Fruit fly (Drosophila melanogaster) whole organism, wandering third instar larva: ENCODE data around the gene Kmn1.

Experiments used
- Abd-B ChIP-seq: fragments of >200 bp; optimal IDR thresholded peaks from 2 replicates; lab custom pipeline; 2017; ENCODE audit warnings: missing biosample characterization, missing genetic modification characterization
- GATAd ChIP-seq: sonication (Bioruptor generic); optimal IDR thresholded peaks from 2 replicates; lab custom pipeline; 2016; ENCODE audit warnings: missing biosample characterization, missing genetic modification characterization
- HLH106 ChIP-seq: fragments of 200-800 bp; optimal IDR thresholded peaks from 3 replicates; lab custom pipeline; 2019; ENCODE audit warnings: missing biosample characterization, mild to moderate bottlenecking, missing genetic modification characterization, moderate library complexity
- Hnf4 ChIP-seq: fragments of 200-800 bp; sonication (Bioruptor generic); optimal IDR thresholded peaks from 2 replicates; lab custom pipeline; 2016; ENCODE audit warnings: missing biosample characterization, mild to moderate bottlenecking, missing genetic modification characterization
- Hr78 ChIP-seq: fragments of >200 bp; optimal IDR thresholded peaks from 2 replicates; lab custom pipeline; 2017; ENCODE audit warnings: missing biosample characterization, missing genetic modification characterization
- Jra ChIP-seq: sonication (Bioruptor generic); optimal IDR thresholded peaks from 2 replicates; lab custom pipeline; 2016; ENCODE audit warnings: missing biosample characterization, missing genetic modification characterization
- Mio ChIP-seq: sonication (Bioruptor generic); optimal IDR thresholded peaks from 2 replicates; lab custom pipeline; 2016; ENCODE audit warnings: missing biosample characterization, missing genetic modification characterization
- OdsH ChIP-seq: fragments of 200-800 bp; sonication (Bioruptor generic); optimal IDR thresholded peaks from 2 replicates; lab custom pipeline; 2016; ENCODE audit warnings: missing biosample characterization, mild to moderate bottlenecking, missing genetic modification characterization
- Rel ChIP-seq, 2 experiments: fragments of 200-800 bp; sonication (Bioruptor generic) in 1 of 2; optimal IDR thresholded peaks; 2 replicates in 1 of 2; 3 replicates in 1 of 2; lab custom pipeline; 2016 to 2019; ENCODE audit warnings: mild to moderate bottlenecking in 2 of 2, missing biosample characterization in 2 of 2, missing genetic modification characterization in 2 of 2, moderate library complexity in 1 of 2
- Sp1 ChIP-seq: fragments of 200-800 bp; sonication (Bioruptor generic); optimal IDR thresholded peaks from 3 replicates; lab custom pipeline; 2019; ENCODE audit warnings: missing biosample characterization, mild to moderate bottlenecking, missing genetic modification characterization, moderate library complexity
- br ChIP-seq: fragments of 200-800 bp; sonication (Bioruptor generic); optimal IDR thresholded peaks from 2 replicates; lab custom pipeline; 2016; ENCODE audit warnings: missing biosample characterization, missing genetic modification characterization
- brk ChIP-seq: fragments of 200-800 bp; sonication (Bioruptor generic); optimal IDR thresholded peaks from 2 replicates; lab custom pipeline; 2016; ENCODE audit warnings: missing biosample characterization, mild to moderate bottlenecking, missing genetic modification characterization
- dl ChIP-seq, 2 experiments: fragments of 175-275, 200-275 bp in 1 of 2; fragments of 200-275 bp in 1 of 2; sonication (Bioruptor generic); optimal IDR thresholded peaks; lab custom pipeline; 2018; ENCODE audit warnings: mild to moderate bottlenecking in 2 of 2, missing biosample characterization in 2 of 2, missing genetic modification characterization in 2 of 2, moderate library complexity in 2 of 2; ENCODE audit not compliant: partially characterized antibody in 2 of 2, insufficient read depth in 1 of 2
- dsf ChIP-seq: sonication (Bioruptor generic); optimal IDR thresholded peaks from 2 replicates; lab custom pipeline; 2016; ENCODE audit warnings: missing biosample characterization, missing genetic modification characterization, borderline replicate concordance
- foxo ChIP-seq, 2 experiments: fragments of 200-800 bp; sonication (Bioruptor generic); optimal IDR thresholded peaks; 2 replicates in 1 of 2; 3 replicates in 1 of 2; lab custom pipeline; 2016 to 2017; ENCODE audit warnings: missing biosample characterization in 2 of 2, missing genetic modification characterization in 2 of 2
- fru ChIP-seq: fragments of 200-800 bp; sonication (Bioruptor generic); optimal IDR thresholded peaks from 3 replicates; lab custom pipeline; 2016; ENCODE audit warnings: missing biosample characterization, mild to moderate bottlenecking, missing genetic modification characterization
- h ChIP-seq: fragments of 200-800 bp; sonication (Bioruptor generic); optimal IDR thresholded peaks from 3 replicates; lab custom pipeline; 2016; ENCODE audit warnings: missing biosample characterization, mild to moderate bottlenecking, missing genetic modification characterization
- jim ChIP-seq: fragments of 175-275, 200-325 bp; sonication (Bioruptor generic); optimal IDR thresholded peaks from 2 replicates; lab custom pipeline; 2016; ENCODE audit warnings: missing biosample characterization, mild to moderate bottlenecking, missing genetic modification characterization
- lola ChIP-seq: fragments of >200 bp; optimal IDR thresholded peaks from 2 replicates; lab custom pipeline; 2017; ENCODE audit warnings: missing biosample characterization, missing genetic modification characterization
- pan ChIP-seq: fragments of >200 bp; optimal IDR thresholded peaks from 2 replicates; lab custom pipeline; 2017
- psq ChIP-seq: fragments of 200-800 bp; sonication (Bioruptor generic); optimal IDR thresholded peaks from 3 replicates; lab custom pipeline; 2017; ENCODE audit warnings: missing biosample characterization, mild to moderate bottlenecking, missing genetic modification characterization, moderate library complexity
- rgr ChIP-seq: fragments of 200-800 bp; sonication (Bioruptor generic); optimal IDR thresholded peaks from 3 replicates; lab custom pipeline; 2016; ENCODE audit warnings: missing biosample characterization, mild to moderate bottlenecking, missing genetic modification characterization
- tai ChIP-seq: sonication (Bioruptor generic); optimal IDR thresholded peaks from 2 replicates; lab custom pipeline; 2016; ENCODE audit warnings: missing biosample characterization, missing genetic modification characterization
- usp ChIP-seq: fragments of >200 bp; optimal IDR thresholded peaks from 2 replicates; lab custom pipeline; 2017; ENCODE audit warnings: missing biosample characterization, missing genetic modification characterization
- woc ChIP-seq: sonication (Bioruptor generic); optimal IDR thresholded peaks from 2 replicates; lab custom pipeline; 2016; ENCODE audit warnings: missing biosample characterization, mild to moderate bottlenecking, missing genetic modification characterization

Gene Kmn1

dm6 chrX:11523921-11524320, 48.3 kb downstream of the Kmn1 start:
- no peak for TF ChIP-seq rgr (GFP tag; lab: Kevin White, UChicago)
- TF ChIP-seq lola (GFP tag; lab: Kevin White, UChicago): no peak
- no peak for TF ChIP-seq Hnf4
- TF ChIP-seq GATAd (GFP tag; lab: Kevin White, UChicago): no peak
- no peak for TF ChIP-seq Abd-B (GFP tag; lab: Kevin White, UChicago)
- no peak for TF ChIP-seq dsf (GFP tag; lab: Kevin White, UChicago)
- TF ChIP-seq h (GFP tag; lab: Kevin White, UChicago): no peak
- TF ChIP-seq psq (GFP tag; lab: Kevin White, UChicago): peak; percentile 68

- TF ChIP-seq Rel (GFP tag; optimal IDR thresholded peaks at IDR 0.05; lab: Kevin White, UChicago): no peak
- TF ChIP-seq Rel (tag; optimal IDR thresholded peaks at IDR 0.05; lab: Kevin White, UChicago): peak; percentile 13
- no peak for TF ChIP-seq Mio (GFP tag; lab: Kevin White, UChicago)
- TF ChIP-seq br (GFP tag; lab: Kevin White, UChicago): peak; percentile 0
- TF ChIP-seq woc (GFP tag; lab: Kevin White, UChicago): peak; percentile 6
- TF ChIP-seq rgr (GFP tag; lab: Kevin White, UChicago): peak; percentile 13
- no peak for TF ChIP-seq lola (GFP tag; lab: Kevin White, UChicago)
- TF ChIP-seq foxo (GFP tag; optimal IDR thresholded peaks at IDR 0.05; lab: Kevin White, UChicago): peak in 1 of 2 experiments; percentile 28
- TF ChIP-seq fru (GFP tag; lab: Kevin White, UChicago): peak; percentile 46
- no peak for TF ChIP-seq dl (GFP tag; optimal IDR thresholded peaks at IDR 0.05; lab: Kevin White, UChicago; ENCODE audit: insufficient read depth in 1 of 2, partially characterized antibody in 2 of 2)
- TF ChIP-seq jim (GFP tag; lab: Kevin White, UChicago): no peak
- no peak for TF ChIP-seq Jra (GFP tag; lab: Kevin White, UChicago)
- peak; percentile 29 for TF ChIP-seq Sp1
- no peak for TF ChIP-seq brk (GFP tag; lab: Kevin White, UChicago)
- TF ChIP-seq pan (lab: Kevin White, UChicago): no peak
- TF ChIP-seq h (GFP tag; lab: Kevin White, UChicago): peak; percentile 30
- TF ChIP-seq usp (GFP tag; lab: Kevin White, UChicago): no peak
- TF ChIP-seq tai (GFP tag; lab: Kevin White, UChicago): no peak
- TF ChIP-seq psq (GFP tag; lab: Kevin White, UChicago): peak; percentile 26
- peak; percentile 3 for TF ChIP-seq OdsH (GFP tag; lab: Kevin White, UChicago)
- no peak for TF ChIP-seq dsf (GFP tag; lab: Kevin White, UChicago)
- no peak for TF ChIP-seq Hr78 (GFP tag; lab: Kevin White, UChicago)
- peak; percentile 40 for TF ChIP-seq HLH106
- TF ChIP-seq, all 38 proteins: peak for 11
Observed at dm6 chrX:11521561-11522546, 50.4 kb downstream of the Kmn1 start.
